Fruit fly (Drosophila melanogaster) whole organism, embryonic: ENCODE data around the gene twe.
A peak's percentile ranks its signal among the peaks of the same experiment; 100 is the strongest.

Source experiments
- Adf1 ChIP-seq: fragments of 200-800 bp; sonication (Bioruptor generic); IDR thresholded peaks from 2 replicates; pipeline ENCODE4 v1.3.6; 2022; ENCODE audit warnings: missing biosample characterization, missing genetic modification characterization
- CG10979 ChIP-seq: fragments of 200-800 bp; sonication (Bioruptor generic); optimal IDR thresholded peaks from 2 replicates; lab custom pipeline; 2018; ENCODE audit warnings: missing biosample characterization, mild to moderate bottlenecking, missing genetic modification characterization, moderate library complexity
- CG11085 ChIP-seq: fragments of 200-800 bp; sonication (Bioruptor generic); IDR thresholded peaks from 2 replicates; pipeline ENCODE4 v1.3.6; 2022; ENCODE audit warnings: missing biosample characterization, missing genetic modification characterization
- CG11723 ChIP-seq: fragments of 200-800 bp; sonication (Bioruptor generic); optimal IDR thresholded peaks from 2 replicates; lab custom pipeline; 2017; ENCODE audit warnings: missing biosample characterization, mild to moderate bottlenecking, missing genetic modification characterization
- CG12942 ChIP-seq: fragments of 200-800 bp; sonication (Bioruptor generic); optimal IDR thresholded peaks from 3 replicates; lab custom pipeline; 2016; ENCODE audit warnings: missing biosample characterization, missing genetic modification characterization
- CG13123 ChIP-seq: fragments of 200-800 bp; sonication (Bioruptor generic); optimal IDR thresholded peaks from 2 replicates; lab custom pipeline; 2016; ENCODE audit warnings: missing biosample characterization, missing genetic modification characterization
- CG15269 ChIP-seq: fragments of 200-800 bp; sonication (Bioruptor generic); optimal IDR thresholded peaks from 2 replicates; lab custom pipeline; 2018; ENCODE audit warnings: missing biosample characterization, mild to moderate bottlenecking, missing genetic modification characterization, moderate library complexity
- CG17568 ChIP-seq: fragments of 200-800 bp; sonication (Bioruptor generic); optimal IDR thresholded peaks from 2 replicates; lab custom pipeline; 2018; ENCODE audit warnings: missing biosample characterization, mild to moderate bottlenecking, missing genetic modification characterization, moderate library complexity
- CG18262 ChIP-seq: fragments of 200-800 bp; optimal IDR thresholded peaks from 3 replicates; lab custom pipeline; 2019; ENCODE audit warnings: missing biosample characterization, mild to moderate bottlenecking, missing genetic modification characterization, moderate library complexity
- CG2889 ChIP-seq: fragments of 200-800 bp; sonication (Bioruptor generic); IDR thresholded peaks from 3 replicates; pipeline ENCODE4 v1.3.6; 2022; ENCODE audit warnings: missing biosample characterization, missing genetic modification characterization
- CG3847 ChIP-seq: fragments of 200-800 bp; sonication (Bioruptor generic); IDR thresholded peaks from 2 replicates; pipeline ENCODE4 v1.3.6; 2022; ENCODE audit warnings: missing biosample characterization, missing genetic modification characterization
- CG43689 ChIP-seq: fragments of 200-800 bp; sonication (Bioruptor generic); IDR thresholded peaks from 2 replicates; pipeline ENCODE4 v1.3.6; 2022; ENCODE audit warnings: missing biosample characterization, missing genetic modification characterization
- CG6654 ChIP-seq: fragments of 200-800 bp; sonication (Bioruptor generic); optimal IDR thresholded peaks from 2 replicates; lab custom pipeline; 2017; ENCODE audit warnings: missing biosample characterization, mild to moderate bottlenecking, missing genetic modification characterization
- CG7372 ChIP-seq: fragments of 200-800 bp; sonication (Bioruptor generic); IDR thresholded peaks from 2 replicates; pipeline ENCODE4 v1.3.6; 2022; ENCODE audit warnings: missing biosample characterization, missing genetic modification characterization
- CG7987 ChIP-seq: fragments of 200-800 bp; sonication (Bioruptor generic); optimal IDR thresholded peaks from 2 replicates; lab custom pipeline; 2018; ENCODE audit warnings: missing biosample characterization, mild to moderate bottlenecking, missing genetic modification characterization, moderate library complexity
- CG9437 ChIP-seq: fragments of 200-800 bp; sonication (Bioruptor generic); optimal IDR thresholded peaks from 2 replicates; lab custom pipeline; 2018; ENCODE audit warnings: missing biosample characterization, mild to moderate bottlenecking, missing genetic modification characterization
- Camta ChIP-seq: fragments of 200-800 bp; sonication (Bioruptor generic); optimal IDR thresholded peaks from 2 replicates; lab custom pipeline; 2016; ENCODE audit warnings: missing biosample characterization, missing genetic modification characterization
- CoRest ChIP-seq: fragments of 200-800 bp; sonication (Bioruptor generic); optimal IDR thresholded peaks from 3 replicates; lab custom pipeline; 2018; ENCODE audit warnings: missing biosample characterization, mild to moderate bottlenecking, missing genetic modification characterization, moderate library complexity
- Deaf1 ChIP-seq: fragments of 200-800 bp; optimal IDR thresholded peaks from 3 replicates; lab custom pipeline; 2019; ENCODE audit warnings: missing biosample characterization, mild to moderate bottlenecking, missing genetic modification characterization, moderate library complexity
- Hand ChIP-seq: fragments of 200-800 bp; sonication (Bioruptor generic); optimal IDR thresholded peaks from 2 replicates; lab custom pipeline; 2017; ENCODE audit warnings: mild to moderate bottlenecking, missing biosample characterization, missing genetic modification reagents, missing genetic modification characterization
- Hmx ChIP-seq: fragments of 200-800 bp; sonication (Bioruptor generic); optimal IDR thresholded peaks from 2 replicates; lab custom pipeline; 2016; ENCODE audit warnings: missing biosample characterization, missing genetic modification characterization
- MBD-R2 ChIP-seq: fragments of 200-800 bp; sonication (Bioruptor generic); IDR thresholded peaks from 2 replicates; pipeline ENCODE4 v1.3.6; 2022; ENCODE audit warnings: missing biosample characterization, missing genetic modification characterization
- NC2α ChIP-seq: fragments of 200-800 bp; sonication (Bioruptor generic); optimal IDR thresholded peaks from 2 replicates; lab custom pipeline; 2016; ENCODE audit warnings: missing biosample characterization, missing genetic modification characterization
- NfI ChIP-seq: fragments of 200-800 bp; sonication (Bioruptor generic); optimal IDR thresholded peaks from 3 replicates; lab custom pipeline; 2018; ENCODE audit warnings: missing biosample characterization, mild to moderate bottlenecking, missing genetic modification characterization, moderate library complexity
- Poxn ChIP-seq: fragments of 200-800 bp; sonication (Bioruptor generic); IDR thresholded peaks from 2 replicates; pipeline ENCODE4 v1.3.6; 2022; ENCODE audit warnings: missing biosample characterization, missing genetic modification characterization
- Scr ChIP-seq: fragments of 200-800 bp; sonication (Bioruptor generic); IDR thresholded peaks from 2 replicates; pipeline ENCODE4 v1.3.6; 2022; ENCODE audit warnings: missing biosample characterization, missing genetic modification characterization; ENCODE audit not compliant: partially characterized antibody
- Side ChIP-seq: fragments of 200-800 bp; sonication (Bioruptor generic); optimal IDR thresholded peaks from 2 replicates; lab custom pipeline; 2016; ENCODE audit warnings: missing biosample characterization, missing genetic modification characterization
- Sin3A ChIP-seq: fragments of >200 bp; optimal IDR thresholded peaks from 2 replicates; lab custom pipeline; 2018
- Sox100B ChIP-seq: fragments of 200-800 bp; sonication (Bioruptor generic); optimal IDR thresholded peaks from 3 replicates; lab custom pipeline; 2018; ENCODE audit warnings: missing biosample characterization, mild to moderate bottlenecking, missing genetic modification characterization
- Taf1 ChIP-seq: fragments of 200-800 bp; sonication (Bioruptor generic); IDR thresholded peaks from 2 replicates; pipeline ENCODE4 v1.3.6; 2022; ENCODE audit warnings: missing biosample characterization, missing genetic modification characterization
- Tbp ChIP-seq: fragments of >200 bp; optimal IDR thresholded peaks from 2 replicates; lab custom pipeline; 2018; ENCODE audit warnings: missing biosample characterization, missing genetic modification characterization
- Xrp1 ChIP-seq: fragments of 200-800 bp; sonication (Bioruptor generic); IDR thresholded peaks from 2 replicates; pipeline ENCODE4 v1.3.6; 2022; ENCODE audit warnings: missing biosample characterization, missing genetic modification characterization
- az2 ChIP-seq: fragments of 200-800 bp; sonication (Bioruptor generic); optimal IDR thresholded peaks from 3 replicates; lab custom pipeline; 2016; ENCODE audit warnings: missing biosample characterization, missing genetic modification characterization
- bsh ChIP-seq, 2 experiments: fragments of 200-800 bp; sonication (Bioruptor generic); optimal IDR thresholded peaks; 2 replicates each; lab custom pipeline; 2017 to 2018; ENCODE audit warnings: mild to moderate bottlenecking in 2 of 2, missing biosample characterization in 2 of 2, missing genetic modification characterization in 2 of 2, moderate library complexity in 1 of 2
- dm ChIP-seq: fragments of 200-800 bp; sonication (Bioruptor generic); optimal IDR thresholded peaks from 3 replicates; lab custom pipeline; 2016; ENCODE audit warnings: missing biosample characterization, missing genetic modification characterization
- en ChIP-seq: fragments of 200-800 bp; sonication (Bioruptor generic); optimal IDR thresholded peaks from 2 replicates; lab custom pipeline; 2016; ENCODE audit warnings: missing biosample characterization, missing genetic modification characterization
- jigr1 ChIP-seq: fragments of 200-800 bp; sonication (Bioruptor generic); IDR thresholded peaks from 3 replicates; pipeline ENCODE4 v1.3.6; 2022; ENCODE audit warnings: missing biosample characterization, missing genetic modification characterization
- ken ChIP-seq: fragments of 200-800 bp; sonication (Bioruptor generic); IDR thresholded peaks from 3 replicates; pipeline ENCODE4 v1.3.6; 2022; ENCODE audit warnings: missing biosample characterization, missing genetic modification characterization
- lmd ChIP-seq: fragments of 200-800 bp; sonication (Bioruptor generic); IDR thresholded peaks from 2 replicates; pipeline ENCODE4 v1.3.6; 2022; ENCODE audit warnings: missing biosample characterization, missing genetic modification characterization
- lov ChIP-seq, 2 experiments: fragments of 200-800 bp in 1 of 2; fragments of >200 bp in 1 of 2; sonication (Bioruptor generic) in 1 of 2; IDR thresholded peaks in 1 of 2; optimal IDR thresholded peaks in 1 of 2; 2 replicates in 1 of 2; 3 replicates in 1 of 2; pipeline versions ENCODE4 v1.3.6 to Lab custom; 2017 to 2022; ENCODE audit warnings: missing biosample characterization in 1 of 2, missing genetic modification characterization in 1 of 2
- mirr ChIP-seq: fragments of 200-800 bp; sonication (Bioruptor generic); optimal IDR thresholded peaks from 3 replicates; lab custom pipeline; 2018; ENCODE audit warnings: missing biosample characterization, mild to moderate bottlenecking, missing genetic modification characterization
- nerfin-1 ChIP-seq: fragments of 200-800 bp; sonication (Bioruptor generic); optimal IDR thresholded peaks from 3 replicates; lab custom pipeline; 2019; ENCODE audit warnings: missing biosample characterization, mild to moderate bottlenecking, missing genetic modification characterization, moderate library complexity
- onecut ChIP-seq: fragments of 200-800 bp; sonication (Bioruptor generic); IDR thresholded peaks from 2 replicates; pipeline ENCODE4 v1.3.6; 2022; ENCODE audit warnings: missing biosample characterization, missing genetic modification characterization
- run ChIP-seq: fragments of 200-800 bp; sonication (Bioruptor generic); optimal IDR thresholded peaks from 3 replicates; lab custom pipeline; 2018; ENCODE audit warnings: missing biosample characterization, mild to moderate bottlenecking, missing genetic modification characterization
- shn ChIP-seq: fragments of 200-800 bp; sonication (Bioruptor generic); optimal IDR thresholded peaks from 3 replicates; lab custom pipeline; 2016; ENCODE audit warnings: missing biosample characterization, missing genetic modification characterization
- slou ChIP-seq: fragments of 200-800 bp; sonication (Bioruptor generic); optimal IDR thresholded peaks from 3 replicates; lab custom pipeline; 2016; ENCODE audit warnings: missing biosample characterization, missing genetic modification characterization
- tin ChIP-seq: fragments of 200-800 bp; sonication (Bioruptor generic); optimal IDR thresholded peaks from 3 replicates; lab custom pipeline; 2016; ENCODE audit warnings: missing biosample characterization, missing genetic modification characterization
- unpg ChIP-seq: fragments of 200-800 bp; sonication (Bioruptor generic); optimal IDR thresholded peaks from 3 replicates; lab custom pipeline; 2018; ENCODE audit warnings: missing biosample characterization, mild to moderate bottlenecking, missing genetic modification characterization, moderate library complexity
- wek ChIP-seq: fragments of 200-800 bp; sonication (Bioruptor generic); optimal IDR thresholded peaks from 3 replicates; lab custom pipeline; 2018; ENCODE audit warnings: missing biosample characterization, mild to moderate bottlenecking, missing genetic modification characterization, moderate library complexity

The twe gene

dm6 chr2L:16257227-16258071 lies 4.2 kb downstream of the twe start, which contains the start of the genes PRL-1 and EndoGI (continued):
- TF ChIP-seq NC2α (GFP tag; lab: Kevin White, UChicago) (no peak), ken (GFP tag; lab: Robert Waterston, UW) (no peak), shn (no peak), Tbp (GFP tag; lab: Kevin White, UChicago) (no peak), Xrp1 (GFP tag; lab: Robert Waterston, UW) (peak; percentile 77), Side (no peak), Hmx (GFP tag; lab: Kevin White, UChicago) (no peak), run (tag; lab: Kevin White, UChicago) (no peak), bsh (GFP tag; optimal IDR thresholded peaks at IDR 0.05; lab: Kevin White, UChicago) (peak in 1 of 2 experiments; percentile 84), dm (peak; percentile 52), CG43689 (no peak), onecut (GFP tag; lab: Robert Waterston, UW) (peak; percentile 60), CG11085 (GFP tag; lab: Robert Waterston, UW) (no peak; the same call in 1 of the 2 replicates), slou (GFP tag; lab: Kevin White, UChicago) (peak; percentile 74), tin (GFP tag; lab: Kevin White, UChicago) (peak; percentile 46), Scr (peak; percentile 99), CG7987 (no peak), CG9437 (peak; percentile 56), Taf1 (GFP tag; lab: Robert Waterston, UW) (peak; percentile 64; the same call in 1 of the 2 replicates), az2 (GFP tag; lab: Kevin White, UChicago) (peak; percentile 59), CG2889 (no peak; the same call in 2 of the 3 replicates), CG13123 (GFP tag; lab: Kevin White, UChicago) (peak; percentile 32), NfI (GFP tag; lab: Kevin White, UChicago) (peak; percentile 66), Hand (GFP tag; lab: Kevin White, UChicago) (peak; percentile 29), CG11723 (no peak), CG10979 (tag; lab: Kevin White, UChicago) (peak; percentile 72), Adf1 (GFP tag; lab: Robert Waterston, UW) (peak; percentile 38; the same call in 1 of the 2 replicates), CG15269 (tag; lab: Kevin White, UChicago) (peak; percentile 90), lov (optimal IDR thresholded peaks at IDR 0.05; lab: Kevin White, UChicago) (no peak), lov (GFP tag; IDR thresholded peaks at IDR 0.05; lab: Robert Waterston, UW) (no peak), CG12942 (GFP tag; lab: Kevin White, UChicago) (peak; percentile 51), Poxn (GFP tag; lab: Robert Waterston, UW) (no peak), Deaf1 (tag; lab: Kevin White, UChicago) (peak; percentile 62), Sin3A (lab: Kevin White, UChicago) (peak; percentile 20), CG3847 (GFP tag; lab: Robert Waterston, UW) (peak; percentile 76), CoRest (tag; lab: Kevin White, UChicago) (peak; percentile 84), Sox100B (GFP tag; lab: Kevin White, UChicago) (peak; percentile 81), nerfin-1 (tag; lab: Kevin White, UChicago) (peak; percentile 66), MBD-R2 (GFP tag; lab: Robert Waterston, UW) (peak; percentile 36; the same call in 1 of the 2 replicates), CG6654 (GFP tag; lab: Kevin White, UChicago) (no peak), mirr (GFP tag; lab: Kevin White, UChicago) (no peak), wek (peak; percentile 54), CG17568 (peak; percentile 89), Camta (GFP tag; lab: Kevin White, UChicago) (peak; percentile 28), CG7372 (0 out of 2 replicates have a peak, but pooled peaks have one; percentile 51), CG18262 (peak; percentile 84), lmd (no peak), jigr1 (no peak), unpg (peak; percentile 90), en (GFP tag; lab: Kevin White, UChicago) (no peak)
